Worm (Caenorhabditis elegans): ENCODE results near the gene K02F3.2.

ce11 chrIII:841177-841576 is 4.5 kb upstream of the K02F3.2 start, which contains the start of gene K02F3.9:
- no peak for TF ChIP-seq unc-39 (tag; optimal IDR thresholded peaks at IDR 0.05)
- no peak for TF ChIP-seq mab-5 (tag; optimal IDR thresholded peaks at IDR 0.05)
- no peak for TF ChIP-seq lin-13 (tag; optimal IDR thresholded peaks at IDR 0.05)
- TF ChIP-seq elt-3 (tag; optimal IDR thresholded peaks at IDR 0.05), result no peak
- no peak for TF ChIP-seq pha-4 (tag; optimal IDR thresholded peaks at IDR 0.05)
- no peak for TF ChIP-seq lsy-2 (tag; optimal IDR thresholded peaks at IDR 0.05)
- TF ChIP-seq blmp-1 (tag; optimal IDR thresholded peaks at IDR 0.05), result no peak
- no peak for TF ChIP-seq nhr-28 (tag; optimal IDR thresholded peaks at IDR 0.05)
